Worm (Caenorhabditis elegans): ENCODE data around the gene C14C10.5.

ce11 chrV:12629743-12630142, 29.8 kb downstream of the C14C10.5 start, which contains the start of gene F56H9.6:
- no peak for TF ChIP-seq egl-27 (tag; optimal IDR thresholded peaks at IDR 0.05)
- TF ChIP-seq ztf-4 (tag; optimal IDR thresholded peaks at IDR 0.05) = no peak

Data from whole organism, L2 larva.